Worm (Caenorhabditis elegans) whole organism, L4 larva: Measurements from ENCODE around the gene F54H12.4.

Experiments
- F44E2.7 ChIP-seq: fragments of 200-800 bp; sonication (Bioruptor generic); IDR thresholded peaks from 2 replicates; pipeline ENCODE4 v2.1.2; 2022; ENCODE audit warnings: missing genetic modification characterization, missing compliant biosample characterization
- R02D3.7 ChIP-seq: fragments of 150-350 bp; sonication (generic microtip); optimal IDR thresholded peaks from 3 replicates; lab custom pipeline; 2014; ENCODE audit warnings: missing biosample characterization, missing genetic modification characterization
- Y48G9A.11 ChIP-seq: fragments of 200-800 bp; sonication (Bioruptor generic); IDR thresholded peaks from 2 replicates; pipeline ENCODE4 v1.3.6; 2022; ENCODE audit warnings: missing genetic modification reagents, missing genetic modification characterization, missing compliant biosample characterization
- aha-1 ChIP-seq: fragments of 150-350 bp; peaks from one replicate; lab custom pipeline; 2014; ENCODE audit warnings: missing biosample characterization, missing genetic modification characterization
- aly-2 ChIP-seq: sonication (generic microtip); optimal IDR thresholded peaks from 2 replicates; lab custom pipeline; 2018; ENCODE audit warnings: missing biosample characterization, missing genetic modification characterization
- arid-1 ChIP-seq: fragments of 200-800 bp; sonication (Bioruptor generic); conservative IDR thresholded peaks from 2 replicates; pipeline ENCODE4 v1.3.6; 2022; ENCODE audit warnings: missing genetic modification reagents, missing genetic modification characterization, missing compliant biosample characterization
- ceh-20 ChIP-seq: fragments of 200-800 bp; sonication (Bioruptor generic); IDR thresholded peaks from 2 replicates; pipeline ENCODE4 v1.3.6; 2022; ENCODE audit warnings: missing genetic modification reagents, missing genetic modification characterization, missing compliant biosample characterization
- ces-1 ChIP-seq: fragments of 150-350 bp; sonication (generic microtip); optimal IDR thresholded peaks from 4 replicates; lab custom pipeline; 2014; ENCODE audit warnings: missing biosample characterization, missing genetic modification reagents, missing genetic modification characterization
- cey-2 ChIP-seq: sonication (generic microtip); optimal IDR thresholded peaks from 3 replicates; lab custom pipeline; 2017; ENCODE audit warnings: missing genetic modification characterization, mild to moderate bottlenecking, missing compliant biosample characterization, antibody characterized with exemption, borderline replicate concordance; ENCODE audit not compliant: insufficient read depth
- ctbp-1 ChIP-seq: fragments of 200-800 bp; sonication (Bioruptor generic); IDR thresholded peaks from 2 replicates; pipeline ENCODE4 v1.3.6; 2022; ENCODE audit warnings: missing genetic modification reagents, missing genetic modification characterization, missing compliant biosample characterization
- daf-16 ChIP-seq, 3 experiments: sonication (generic microtip); optimal IDR thresholded peaks; 2 replicates each; lab custom pipeline; 2016 to 2017; ENCODE audit warnings: missing genetic modification characterization in 3 of 3, missing genetic modification reagents in 3 of 3, mild to moderate bottlenecking in 2 of 3, missing compliant biosample characterization in 2 of 3, missing biosample characterization in 1 of 3, moderate library complexity in 1 of 3
- daf-19 ChIP-seq: fragments of 200-800 bp; sonication (Bioruptor generic); conservative IDR thresholded peaks from 2 replicates; pipeline ENCODE4 v1.3.6; 2022; ENCODE audit warnings: missing genetic modification characterization, missing compliant biosample characterization
- dmd-6 ChIP-seq: fragments of 200-800 bp; sonication (Bioruptor generic); IDR thresholded peaks from 2 replicates; pipeline ENCODE4 v1.3.6; 2022; ENCODE audit warnings: missing genetic modification reagents, missing genetic modification characterization, missing compliant biosample characterization
- dmd-8 ChIP-seq: fragments of 200-800 bp; sonication (Bioruptor generic); IDR thresholded peaks from 2 replicates; pipeline ENCODE4 v1.3.6; 2022; ENCODE audit warnings: missing genetic modification characterization, missing compliant biosample characterization
- dpl-1 ChIP-seq: fragments of 150-350 bp; optimal IDR thresholded peaks from 2 replicates; lab custom pipeline; 2014; ENCODE audit warnings: missing biosample characterization, missing genetic modification reagents, missing genetic modification characterization
- duxl-1 ChIP-seq: sonication (generic microtip); optimal IDR thresholded peaks from 2 replicates; lab custom pipeline; 2016; ENCODE audit warnings: mild to moderate bottlenecking, missing genetic modification characterization, moderate library complexity, missing compliant biosample characterization; ENCODE audit not compliant: poor library complexity
- dve-1 ChIP-seq: sonication (generic microtip); optimal IDR thresholded peaks from 2 replicates; lab custom pipeline; 2017; ENCODE audit warnings: antibody characterized with exemption, mild to moderate bottlenecking, missing genetic modification characterization, missing compliant biosample characterization; ENCODE audit not compliant: insufficient read depth
- egl-43 ChIP-seq: fragments of 200-800 bp; sonication (Bioruptor generic); IDR thresholded peaks from 2 replicates; pipeline ENCODE4 v1.3.6; 2022; ENCODE audit warnings: missing genetic modification reagents, missing genetic modification characterization, missing compliant biosample characterization
- fkh-10 ChIP-seq: fragments of 150-350 bp; optimal IDR thresholded peaks from 2 replicates; lab custom pipeline; 2014; ENCODE audit warnings: missing biosample characterization, missing genetic modification reagents, missing genetic modification characterization
- gei-8 ChIP-seq: fragments of 200-800 bp; sonication (Bioruptor generic); optimal IDR thresholded peaks from 2 replicates; lab custom pipeline; 2018; ENCODE audit warnings: mild to moderate bottlenecking, missing genetic modification characterization, missing compliant biosample characterization
- hlh-30 ChIP-seq: sonication (generic microtip); optimal IDR thresholded peaks from 2 replicates; lab custom pipeline; 2017; ENCODE audit warnings: antibody characterized with exemption, mild to moderate bottlenecking, missing genetic modification characterization, missing compliant biosample characterization; ENCODE audit not compliant: insufficient read depth
- jun-1 ChIP-seq: fragments of 150-350 bp; optimal IDR thresholded peaks from 2 replicates; lab custom pipeline; 2014; ENCODE audit warnings: missing biosample characterization, missing genetic modification reagents, missing genetic modification characterization
- lim-7 ChIP-seq: fragments of 200-800 bp; sonication (Bioruptor generic); IDR thresholded peaks from 2 replicates; pipeline ENCODE4 v1.3.6; 2022; ENCODE audit warnings: missing genetic modification characterization, missing compliant biosample characterization
- lin-1 ChIP-seq: fragments of 200-800 bp; sonication (Bioruptor generic); IDR thresholded peaks from 2 replicates; pipeline ENCODE4 v1.3.6; 2022; ENCODE audit warnings: missing genetic modification reagents, missing genetic modification characterization, missing compliant biosample characterization
- lin-29 ChIP-seq: fragments of 200-800 bp; sonication (Bioruptor generic); IDR thresholded peaks from 2 replicates; pipeline ENCODE4 v1.3.6; 2022; ENCODE audit warnings: missing genetic modification reagents, missing genetic modification characterization, missing compliant biosample characterization
- lir-3 ChIP-seq: sonication (generic microtip); optimal IDR thresholded peaks from 2 replicates; lab custom pipeline; 2016; ENCODE audit warnings: mild to moderate bottlenecking, missing genetic modification characterization, missing compliant biosample characterization
- madf-9 ChIP-seq: fragments of 200-800 bp; sonication (Bioruptor generic); conservative IDR thresholded peaks from 2 replicates; pipeline ENCODE4 v1.3.6; 2022; ENCODE audit warnings: missing genetic modification reagents, missing genetic modification characterization, missing compliant biosample characterization
- mes-2 ChIP-seq: sonication (generic microtip); optimal IDR thresholded peaks from 2 replicates; lab custom pipeline; 2016; ENCODE audit warnings: missing genotype, mild to moderate bottlenecking, missing genetic modification characterization, missing compliant biosample characterization; ENCODE audit not compliant: poor library complexity, severe bottlenecking
- mxl-3 ChIP-seq: fragments of 200-800 bp; sonication (Bioruptor generic); optimal IDR thresholded peaks from 2 replicates; lab custom pipeline; 2018; ENCODE audit warnings: mild to moderate bottlenecking, missing genetic modification characterization, missing compliant biosample characterization
- nhr-41 ChIP-seq: fragments of 200-800 bp; sonication (Bioruptor generic); IDR thresholded peaks from 2 replicates; pipeline ENCODE4 v1.3.6; 2022; ENCODE audit warnings: missing genetic modification reagents, missing genetic modification characterization, missing compliant biosample characterization
- nhr-42 ChIP-seq: fragments of 200-800 bp; sonication (Bioruptor generic); IDR thresholded peaks from 2 replicates; pipeline ENCODE4 v1.3.6; 2022; ENCODE audit warnings: missing genetic modification characterization, missing compliant biosample characterization
- nhr-76 ChIP-seq: fragments of 150-350 bp; optimal IDR thresholded peaks from 2 replicates; lab custom pipeline; 2014; ENCODE audit warnings: missing biosample characterization, missing genetic modification characterization
- nhr-77 ChIP-seq: fragments of 150-350 bp; optimal IDR thresholded peaks from 2 replicates; lab custom pipeline; 2014; ENCODE audit warnings: missing biosample characterization, missing genetic modification characterization
- pha-4 ChIP-seq, 2 experiments: fragments of 150-350 bp in 1 of 2; fragments of 200-800 bp in 1 of 2; sonication (Bioruptor generic) in 1 of 2; IDR thresholded peaks in 1 of 2; optimal IDR thresholded peaks in 1 of 2; 2 replicates each; pipeline versions ENCODE4 v1.3.6 to Lab custom; 2014 to 2022; ENCODE audit warnings: missing genetic modification characterization in 2 of 2, missing genetic modification reagents in 2 of 2, missing biosample characterization in 1 of 2, missing compliant biosample characterization in 1 of 2
- set-16 ChIP-seq: fragments of 200-800 bp; sonication (Bioruptor generic); IDR thresholded peaks from 2 replicates; pipeline ENCODE4 v1.3.6; 2022; ENCODE audit warnings: missing genetic modification reagents, missing genetic modification characterization, missing compliant biosample characterization
- skn-1 ChIP-seq: fragments of 150-350 bp; optimal IDR thresholded peaks from 2 replicates; lab custom pipeline; 2014; ENCODE audit warnings: missing biosample characterization, missing genetic modification characterization
- tra-1 ChIP-seq: fragments of 200-800 bp; sonication (Bioruptor generic); IDR thresholded peaks from 2 replicates; pipeline ENCODE4 v1.3.6; 2022; ENCODE audit warnings: missing genetic modification reagents, missing genetic modification characterization, missing compliant biosample characterization
- unc-130 ChIP-seq: sonication (generic microtip); optimal IDR thresholded peaks from 2 replicates; lab custom pipeline; 2016; ENCODE audit warnings: missing genetic modification reagents, missing genetic modification characterization, missing compliant biosample characterization
- unc-62 ChIP-seq, 3 experiments: fragments of 150-350 bp in 1 of 3; sonication (generic microtip); optimal IDR thresholded peaks in 2 of 3; peaks in 1 of 3; 1 replicate in 1 of 3; 2 replicates in 2 of 3; lab custom pipeline; 2014 to 2017; ENCODE audit warnings: missing biosample characterization in 3 of 3, missing genetic modification characterization in 3 of 3, missing genetic modification reagents in 3 of 3, missing genotype in 1 of 3
- vab-7 ChIP-seq: fragments of 200-800 bp; sonication (Bioruptor generic); IDR thresholded peaks from 2 replicates; pipeline ENCODE4 v1.3.6; 2022; ENCODE audit warnings: missing genetic modification reagents, missing genetic modification characterization, missing compliant biosample characterization
- zfp-2 ChIP-seq: sonication (generic microtip); optimal IDR thresholded peaks from 2 replicates; lab custom pipeline; 2016; ENCODE audit warnings: mild to moderate bottlenecking, missing genetic modification characterization, missing compliant biosample characterization
- ztf-11 ChIP-seq: fragments of 150-350 bp; optimal IDR thresholded peaks from 2 replicates; lab custom pipeline; 2014; ENCODE audit warnings: missing biosample characterization, missing genetic modification characterization

F54H12.4 gene

ce11 chrIII:7978723-7979122, 16.2 kb upstream of the F54H12.4 start (continued):
- TF ChIP-seq R02D3.7 (tag; lab: Kevin White, UChicago) = no peak
- TF ChIP-seq tra-1 (GFP tag; lab: Robert Waterston, UW) = no peak
- TF ChIP-seq Y48G9A.11 (GFP tag; lab: Robert Waterston, UW) = no peak
- no peak for TF ChIP-seq aly-2 (tag; lab: Kevin White, UChicago)
- TF ChIP-seq jun-1 (tag; lab: Kevin White, UChicago) = peak; percentile 6
- peak; percentile 62 for TF ChIP-seq dve-1 (tag; lab: Kevin White, UChicago)
- TF ChIP-seq dpl-1 (GFP tag; lab: Kevin White, UChicago) = peak; percentile 11
- TF ChIP-seq ces-1 (GFP tag; lab: Kevin White, UChicago) = no peak
- TF ChIP-seq set-16 (GFP tag; lab: Robert Waterston, UW) = no peak
- no peak for TF ChIP-seq nhr-42 (GFP tag; lab: Robert Waterston, UW)
- no peak for TF ChIP-seq lin-29 (GFP tag; lab: Robert Waterston, UW)
- TF ChIP-seq zfp-2 (tag; lab: Kevin White, UChicago) = no peak
- no peak for TF ChIP-seq lir-3 (tag; lab: Kevin White, UChicago)
- TF ChIP-seq nhr-77 (tag; lab: Kevin White, UChicago) = no peak
- TF ChIP-seq unc-130 (GFP tag; lab: Kevin White, UChicago) = no peak
- TF ChIP-seq nhr-41 (GFP tag; lab: Robert Waterston, UW) = no peak

ce11 chrIII:7978289-7978688, 15.7 kb upstream of the F54H12.4 start:
- TF ChIP-seq pha-4 (GFP tag; IDR thresholded peaks at IDR 0.05; lab: Robert Waterston, UW) (peak; percentile 31; the same call in 1 of the 2 replicates), pha-4 (tag; optimal IDR thresholded peaks at IDR 0.05; lab: Kevin White, UChicago) (no peak), arid-1 (0 out of 2 replicates have a peak, but pooled peaks have one; percentile 13), nhr-76 (tag; lab: Kevin White, UChicago) (no peak), daf-19 (GFP tag; lab: Robert Waterston, UW) (no peak), daf-16 (GFP tag; optimal IDR thresholded peaks at IDR 0.05; lab: Kevin White, UChicago) (no peak), daf-16 (tag; optimal IDR thresholded peaks at IDR 0.05; lab: Kevin White, UChicago) (peak; percentile 15), gei-8 (peak; percentile 24), aha-1 (tag; lab: Kevin White, UChicago) (peak; percentile 60), ztf-11 (tag; lab: Kevin White, UChicago) (no peak), F44E2.7 (GFP tag; lab: Robert Waterston, UW) (0 out of 2 replicates have a peak, but pooled peaks have one; percentile 45), hlh-30 (tag; lab: Kevin White, UChicago) (peak; percentile 0), duxl-1 (tag; lab: Kevin White, UChicago) (peak; percentile 25), egl-43 (GFP tag; lab: Robert Waterston, UW) (0 out of 2 replicates have a peak, but pooled peaks have one; percentile 60), skn-1 (tag; lab: Kevin White, UChicago) (no peak), lin-1 (GFP tag; lab: Robert Waterston, UW) (0 out of 2 replicates have a peak, but pooled peaks have one; percentile 10), cey-2 (tag; lab: Kevin White, UChicago) (no peak), fkh-10 (no peak), dmd-6 (0 out of 2 replicates have a peak, but pooled peaks have one; percentile 15), vab-7 (GFP tag; lab: Robert Waterston, UW) (0 out of 2 replicates have a peak, but pooled peaks have one; percentile 48), ceh-20 (GFP tag; lab: Robert Waterston, UW) (peak; percentile 31; the same call in 1 of the 2 replicates), dmd-8 (GFP tag; lab: Robert Waterston, UW) (0 out of 2 replicates have a peak, but pooled peaks have one; percentile 38), ctbp-1 (0 out of 2 replicates have a peak, but pooled peaks have one; percentile 19), lim-7 (GFP tag; lab: Robert Waterston, UW) (peak; percentile 57; the same call in 1 of the 2 replicates), mxl-3 (GFP tag; lab: Kevin White, UChicago) (peak; percentile 23), unc-62 (GFP tag; optimal IDR thresholded peaks at IDR 0.05 in 1 of 2; lab: Kevin White, UChicago) (peak in 1 of 2 experiments; percentile 57), unc-62 (tag; optimal IDR thresholded peaks at IDR 0.05; lab: Kevin White, UChicago) (no peak), madf-9 (GFP tag; lab: Robert Waterston, UW) (peak; percentile 38; the same call in 1 of the 2 replicates), mes-2 (tag; lab: Kevin White, UChicago) (peak; percentile 15)
- TF ChIP-seq, all 104 proteins: peak for 20
